Fruit fly (Drosophila melanogaster): Measurements from ENCODE around the gene Tsp3A.

Tsp3A gene

DNA sequence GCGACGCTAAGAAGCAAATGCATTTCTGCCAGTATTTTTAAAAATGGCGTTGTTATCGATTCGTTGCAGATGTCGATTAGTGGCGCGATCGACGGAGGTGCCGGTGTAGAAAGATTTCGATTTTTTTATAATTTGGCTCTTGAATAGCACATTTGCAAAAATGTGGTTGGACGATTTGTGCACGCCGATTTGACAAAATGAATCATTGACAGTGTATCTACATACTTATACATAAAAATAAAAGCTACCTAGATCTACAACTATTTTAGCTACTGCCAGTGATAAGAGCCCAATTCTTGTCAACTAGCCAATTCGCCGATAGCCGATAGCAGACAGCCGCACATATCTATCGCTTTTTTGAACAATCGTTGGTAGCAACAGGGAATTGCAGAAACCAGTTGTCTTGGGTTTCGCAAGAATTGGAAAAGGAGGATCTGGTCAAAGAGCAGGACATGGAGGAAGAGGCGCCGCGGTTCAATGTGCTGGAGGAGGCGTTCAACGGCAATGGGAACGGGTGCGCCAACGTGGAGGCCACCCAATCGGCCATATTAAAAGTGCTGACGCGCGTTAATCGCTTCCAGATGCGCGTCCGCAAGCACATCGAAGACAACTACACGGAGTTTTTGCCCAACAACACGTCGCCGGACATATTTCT lies 15.6 kb downstream of the Tsp3A start, which contains the start of the genes Klp3A and Zw10 (continued):
- TF ChIP-seq CG2129 (GFP tag; IDR thresholded peaks at IDR 0.05; ENCODE audit: partially characterized antibody) (no peak), btn (GFP tag; optimal IDR thresholded peaks at IDR 0.05) (no peak), Mad (GFP tag; optimal IDR thresholded peaks at IDR 0.05) (no peak), nerfin-2 (GFP tag; IDR thresholded peaks at IDR 0.05; ENCODE audit: partially characterized antibody) (peak; percentile 72), nerfin-1 (tag; optimal IDR thresholded peaks at IDR 0.05) (no peak), gem (tag; optimal IDR thresholded peaks at IDR 0.05) (no peak), fd96Cb (tag; optimal IDR thresholded peaks at IDR 0.05) (no peak), CG13123 (GFP tag; optimal IDR thresholded peaks at IDR 0.05) (no peak), CG7745 (tag; optimal IDR thresholded peaks at IDR 0.05) (no peak), sqz (GFP tag; optimal IDR thresholded peaks at IDR 0.05) (no peak), trem (tag; optimal IDR thresholded peaks at IDR 0.05) (peak; percentile 33), sc (optimal IDR thresholded peaks at IDR 0.05) (no peak), sc (GFP tag; optimal IDR thresholded peaks at IDR 0.05) (no peak), Abd-B (GFP tag; optimal IDR thresholded peaks at IDR 0.05) (no peak), Antp (GFP tag; optimal IDR thresholded peaks at IDR 0.05) (peak; percentile 1), cad (GFP tag; optimal IDR thresholded peaks at IDR 0.05) (no peak), kay (GFP tag; optimal IDR thresholded peaks at IDR 0.05) (no peak), Myb (GFP tag; optimal IDR thresholded peaks at IDR 0.05) (peak; percentile 78), dan (GFP tag; IDR thresholded peaks at IDR 0.05) (no peak), CG8281 (tag; optimal IDR thresholded peaks at IDR 0.05) (no peak), Tbp (GFP tag; optimal IDR thresholded peaks at IDR 0.05) (no peak), Spps (tag; optimal IDR thresholded peaks at IDR 0.05) (no peak), CG18476 (GFP tag; optimal IDR thresholded peaks at IDR 0.05) (no peak), Gug (GFP tag; IDR thresholded peaks at IDR 0.05) (peak; percentile 8; the same call in 1 of the 4 replicates), HLH54F (GFP tag; optimal IDR thresholded peaks at IDR 0.05) (peak; percentile 23), crol (GFP tag; IDR thresholded peaks at IDR 0.05) (no peak), chn (GFP tag; optimal IDR thresholded peaks at IDR 0.05) (no peak), CG5180 (GFP tag; optimal IDR thresholded peaks at IDR 0.05) (no peak), unc-4 (GFP tag; IDR thresholded peaks at IDR 0.05; ENCODE audit: partially characterized antibody) (peak; percentile 61), onecut (GFP tag; IDR thresholded peaks at IDR 0.05) (no peak), CG30020 (tag; optimal IDR thresholded peaks at IDR 0.05) (no peak), Taf1 (GFP tag; IDR thresholded peaks at IDR 0.05) (no peak), caup (GFP tag; optimal IDR thresholded peaks at IDR 0.05; ENCODE audit: severe bottlenecking) (no peak), ato (GFP tag; IDR thresholded peaks at IDR 0.05; ENCODE audit: partially characterized antibody) (0 out of 2 replicates have a peak, but pooled peaks have one; percentile 21), CG3407 (GFP tag; optimal IDR thresholded peaks at IDR 0.05) (no peak), CG8944 (GFP tag; optimal IDR thresholded peaks at IDR 0.05) (peak; percentile 2), Hand (GFP tag; optimal IDR thresholded peaks at IDR 0.05) (no peak), CoRest (tag; optimal IDR thresholded peaks at IDR 0.05) (no peak), CG1529 (GFP tag; optimal IDR thresholded peaks at IDR 0.05) (no peak), oc (tag; optimal IDR thresholded peaks at IDR 0.05) (no peak), CG7963 (GFP tag; IDR thresholded peaks at IDR 0.05; ENCODE audit: partially characterized antibody) (peak; percentile 58; the same call in 1 of the 3 replicates), CG17568 (GFP tag; optimal IDR thresholded peaks at IDR 0.05) (no peak), Jarid2 (GFP tag; optimal IDR thresholded peaks at IDR 0.05) (no peak), CG13775 (GFP tag; optimal IDR thresholded peaks at IDR 0.05) (peak; percentile 28), seq (GFP tag; IDR thresholded peaks at IDR 0.05) (no peak), CG15601 (tag; optimal IDR thresholded peaks at IDR 0.05) (no peak), CG13424 (tag; optimal IDR thresholded peaks at IDR 0.05) (peak; percentile 23), toy (GFP tag; IDR thresholded peaks at IDR 0.05) (no peak), CG34422 (GFP tag; IDR thresholded peaks at IDR 0.05) (no peak), dpn (GFP tag; optimal IDR thresholded peaks at IDR 0.05) (no peak)
